Worm (Caenorhabditis elegans) whole organism, late embryonic: Measurements from ENCODE around the gene Y73F8A.23.

ENCODE experiments used
- C08G9.2 ChIP-seq: sonication (generic microtip); optimal IDR thresholded peaks from 2 replicates; lab custom pipeline; 2016; ENCODE audit warnings: mild to moderate bottlenecking, missing genetic modification characterization, moderate library complexity, missing compliant biosample characterization
- C38D4.7 ChIP-seq: fragments of 200-800 bp; sonication (Bioruptor generic); optimal IDR thresholded peaks from 2 replicates; lab custom pipeline; 2018; ENCODE audit warnings: mild to moderate bottlenecking, missing genetic modification characterization, moderate library complexity, missing compliant biosample characterization
- F13H6.1 ChIP-seq: sonication (generic microtip); optimal IDR thresholded peaks from 2 replicates; lab custom pipeline; 2016; ENCODE audit warnings: missing genetic modification characterization, missing compliant biosample characterization
- K02D7.2 ChIP-seq: sonication (generic microtip); optimal IDR thresholded peaks from 2 replicates; lab custom pipeline; 2017; ENCODE audit warnings: mild to moderate bottlenecking, missing genetic modification characterization, missing compliant biosample characterization
- K09A11.1 ChIP-seq: sonication (generic microtip); optimal IDR thresholded peaks from 2 replicates; lab custom pipeline; 2017; ENCODE audit warnings: antibody characterized with exemption, mild to moderate bottlenecking, missing genetic modification characterization, missing compliant biosample characterization; ENCODE audit not compliant: insufficient read depth
- T23F11.4 ChIP-seq: fragments of 200-800 bp; sonication (Bioruptor generic); optimal IDR thresholded peaks from 2 replicates; lab custom pipeline; 2018; ENCODE audit warnings: mild to moderate bottlenecking, missing genetic modification characterization, missing compliant biosample characterization
- Y22D7AL.16 ChIP-seq: sonication (generic microtip); optimal IDR thresholded peaks from 2 replicates; lab custom pipeline; 2016; ENCODE audit warnings: missing genetic modification characterization, missing compliant biosample characterization
- ahr-1 ChIP-seq: sonication (generic microtip); optimal IDR thresholded peaks from 2 replicates; lab custom pipeline; 2016; ENCODE audit warnings: missing genetic modification characterization, missing compliant biosample characterization
- ama-1 ChIP-seq: fragments of 150-350 bp; optimal IDR thresholded peaks from 2 replicates; lab custom pipeline; 2014
- ceh-14 ChIP-seq: sonication (generic microtip); optimal IDR thresholded peaks from 2 replicates; lab custom pipeline; 2016; ENCODE audit warnings: missing genotype, missing genetic modification characterization, missing compliant biosample characterization
- ceh-2 ChIP-seq: sonication (generic microtip); optimal IDR thresholded peaks from 2 replicates; lab custom pipeline; 2016; ENCODE audit warnings: missing genotype, missing genetic modification characterization, missing compliant biosample characterization
- ceh-22 ChIP-seq: sonication (generic microtip); optimal IDR thresholded peaks from 2 replicates; lab custom pipeline; 2017; ENCODE audit warnings: missing biosample characterization, missing genetic modification characterization
- ceh-34 ChIP-seq: sonication (generic microtip); optimal IDR thresholded peaks from 2 replicates; lab custom pipeline; 2016; ENCODE audit warnings: mild to moderate bottlenecking, missing genetic modification characterization, missing compliant biosample characterization
- ceh-48 ChIP-seq: sonication (generic microtip); optimal IDR thresholded peaks from 2 replicates; lab custom pipeline; 2016; ENCODE audit warnings: missing genetic modification characterization, inconsistent platforms, missing compliant biosample characterization
- ceh-6 ChIP-seq: fragments of 200-800 bp; sonication (Bioruptor generic); optimal IDR thresholded peaks from 2 replicates; lab custom pipeline; 2018; ENCODE audit warnings: mild to moderate bottlenecking, missing genetic modification characterization, missing compliant biosample characterization
- ceh-9 ChIP-seq: sonication (generic microtip); optimal IDR thresholded peaks from 2 replicates; lab custom pipeline; 2016; ENCODE audit warnings: mild to moderate bottlenecking, missing genetic modification characterization, inconsistent platforms, missing compliant biosample characterization
- dve-1 ChIP-seq: sonication (generic microtip); optimal IDR thresholded peaks from 2 replicates; lab custom pipeline; 2017; ENCODE audit warnings: antibody characterized with exemption, mild to moderate bottlenecking, missing genetic modification characterization, missing compliant biosample characterization
- elt-2 ChIP-seq: sonication (generic microtip); optimal IDR thresholded peaks from 2 replicates; lab custom pipeline; 2016; ENCODE audit warnings: missing genetic modification reagents, missing genetic modification characterization, missing compliant biosample characterization
- eyg-1 ChIP-seq: sonication (generic microtip); optimal IDR thresholded peaks from 2 replicates; lab custom pipeline; 2016; ENCODE audit warnings: missing genotype, missing genetic modification characterization, missing compliant biosample characterization
- fax-1 ChIP-seq: sonication (generic microtip); optimal IDR thresholded peaks from 2 replicates; lab custom pipeline; 2016; ENCODE audit warnings: missing genotype, missing genetic modification characterization, missing compliant biosample characterization
- fkh-6 ChIP-seq: sonication (generic microtip); optimal IDR thresholded peaks from 2 replicates; lab custom pipeline; 2016; ENCODE audit warnings: missing genetic modification characterization, missing compliant biosample characterization
- gmeb-2 ChIP-seq: sonication (generic microtip); optimal IDR thresholded peaks from 2 replicates; lab custom pipeline; 2016; ENCODE audit warnings: missing genetic modification characterization, inconsistent platforms, missing compliant biosample characterization
- hlh-13 ChIP-seq: fragments of 200-800 bp; sonication (Bioruptor generic); optimal IDR thresholded peaks from 2 replicates; lab custom pipeline; 2018; ENCODE audit warnings: mild to moderate bottlenecking, missing genetic modification characterization, missing compliant biosample characterization
- hlh-30 ChIP-seq: sonication (generic microtip); optimal IDR thresholded peaks from 2 replicates; lab custom pipeline; 2017; ENCODE audit warnings: antibody characterized with exemption, missing genetic modification characterization, missing compliant biosample characterization; ENCODE audit not compliant: insufficient read depth
- hlh-6 ChIP-seq: sonication (generic microtip); optimal IDR thresholded peaks from 2 replicates; lab custom pipeline; 2016; ENCODE audit warnings: missing genotype, missing genetic modification characterization, missing compliant biosample characterization
- hlh-8 ChIP-seq: sonication (generic microtip); optimal IDR thresholded peaks from 2 replicates; lab custom pipeline; 2016; ENCODE audit warnings: missing genotype, missing genetic modification characterization, missing compliant biosample characterization
- madf-2 ChIP-seq: sonication (generic microtip); optimal IDR thresholded peaks from 2 replicates; lab custom pipeline; 2017; ENCODE audit warnings: missing genetic modification characterization, missing compliant biosample characterization
- mec-3 ChIP-seq: sonication (generic microtip); optimal IDR thresholded peaks from 2 replicates; lab custom pipeline; 2016; ENCODE audit warnings: borderline replicate concordance, missing genetic modification characterization, missing compliant biosample characterization
- nfya-1 ChIP-seq: sonication (generic microtip); optimal IDR thresholded peaks from 2 replicates; lab custom pipeline; 2017; ENCODE audit warnings: missing genetic modification characterization, mild to moderate bottlenecking, missing compliant biosample characterization, antibody characterized with exemption, moderate library complexity
- pat-9 ChIP-seq: fragments of 200-800 bp; sonication (Bioruptor generic); optimal IDR thresholded peaks from 2 replicates; lab custom pipeline; 2018; ENCODE audit warnings: mild to moderate bottlenecking, missing genetic modification characterization, moderate library complexity, missing compliant biosample characterization
- pax-1 ChIP-seq: fragments of 150-350 bp; optimal IDR thresholded peaks from 2 replicates; lab custom pipeline; 2014; ENCODE audit warnings: missing biosample characterization, missing genetic modification characterization
- pha-2 ChIP-seq: sonication (generic microtip); optimal IDR thresholded peaks from 2 replicates; lab custom pipeline; 2017; ENCODE audit warnings: mild to moderate bottlenecking, missing genetic modification characterization, missing compliant biosample characterization
- pha-4 ChIP-seq: fragments of 150-350 bp; optimal IDR thresholded peaks from 2 replicates; lab custom pipeline; 2018; ENCODE audit warnings: missing biosample characterization, missing genetic modification reagents, missing genetic modification characterization
- rnt-1 ChIP-seq: sonication (generic microtip); optimal IDR thresholded peaks from 2 replicates; lab custom pipeline; 2016; ENCODE audit warnings: missing genetic modification characterization, missing compliant biosample characterization
- sdc-2 ChIP-seq: sonication (generic microtip); optimal IDR thresholded peaks from 2 replicates; lab custom pipeline; 2016; ENCODE audit warnings: missing genotype, missing genetic modification characterization, missing compliant biosample characterization
- sox-2 ChIP-seq: fragments of 200-800 bp; sonication (Bioruptor generic); IDR thresholded peaks from 2 replicates; pipeline ENCODE4 v1.3.6; 2022; ENCODE audit warnings: missing genetic modification reagents, missing genetic modification characterization, missing compliant biosample characterization
- sox-4 ChIP-seq: sonication (generic microtip); optimal IDR thresholded peaks from 2 replicates; lab custom pipeline; 2017; ENCODE audit warnings: mild to moderate bottlenecking, missing genetic modification characterization, inconsistent platforms, missing compliant biosample characterization
- ttx-3 ChIP-seq: sonication (generic microtip); optimal IDR thresholded peaks from 2 replicates; lab custom pipeline; 2016; ENCODE audit warnings: missing genetic modification reagents, missing genetic modification characterization, missing compliant biosample characterization
- unc-3 ChIP-seq, 2 experiments: fragments of 200-800 bp in 1 of 2; sonication (Bioruptor generic) in 1 of 2; sonication (generic microtip) in 1 of 2; conservative IDR thresholded peaks in 1 of 2; optimal IDR thresholded peaks in 1 of 2; 2 replicates each; pipeline versions ENCODE4 v1.3.6 to Lab custom; 2016 to 2022; ENCODE audit warnings: missing compliant biosample characterization in 2 of 2, missing genetic modification characterization in 2 of 2, missing genetic modification reagents in 1 of 2
- unc-55 ChIP-seq: sonication (generic microtip); optimal IDR thresholded peaks from 2 replicates; lab custom pipeline; 2017; ENCODE audit warnings: missing biosample characterization, missing genetic modification reagents, missing genetic modification characterization
- unc-86 ChIP-seq: sonication (generic microtip); optimal IDR thresholded peaks from 2 replicates; lab custom pipeline; 2016; ENCODE audit warnings: missing genetic modification characterization, missing compliant biosample characterization

Y73F8A.23 gene

ce11 chrIV:15444481-15444880, at the start of gene Y73F8A.23:
Gene Y73F8A.23 (minus strand): TSS chrIV:15444581.
- no peak for TF ChIP-seq pha-2 (tag; lab: Kevin White, UChicago)
- TF ChIP-seq Y22D7AL.16 (tag; lab: Kevin White, UChicago), result no peak
- TF ChIP-seq dve-1 (tag; lab: Kevin White, UChicago), result no peak
- TF ChIP-seq, all 69 proteins: peak for 0

DNA sequence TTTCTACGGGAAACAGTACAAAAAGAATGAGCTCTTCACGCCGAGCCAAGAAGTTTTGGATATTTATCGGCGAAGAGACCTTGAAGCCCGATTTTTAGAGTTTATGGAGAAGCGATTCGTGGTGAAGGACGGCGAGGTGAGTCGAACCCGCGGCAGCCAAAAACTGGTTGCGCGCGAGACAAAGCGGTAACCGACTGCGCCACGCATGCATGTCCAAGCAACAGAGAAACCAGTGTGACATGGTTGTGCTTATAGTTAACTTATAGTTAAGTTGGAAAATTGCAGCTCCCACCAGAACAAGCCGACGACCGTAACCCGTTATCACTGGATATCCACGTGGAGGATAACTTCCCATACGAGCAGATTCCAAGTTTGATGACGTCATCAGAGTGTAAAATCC, 32.0 kb upstream of the Y73F8A.23 start:
- TF ChIP-seq pat-9 (tag; lab: Kevin White, UChicago) (no peak), ceh-6 (no peak), fax-1 (tag; lab: Kevin White, UChicago) (no peak), ceh-22 (tag; lab: Kevin White, UChicago) (no peak), T23F11.4 (GFP tag; lab: Kevin White, UChicago) (no peak), ceh-48 (tag; lab: Kevin White, UChicago) (no peak), dve-1 (tag; lab: Kevin White, UChicago) (no peak), madf-2 (tag; lab: Kevin White, UChicago) (no peak), pax-1 (no peak), ceh-14 (tag; lab: Kevin White, UChicago) (no peak), hlh-13 (GFP tag; lab: Kevin White, UChicago) (no peak), fkh-6 (tag; lab: Kevin White, UChicago) (no peak), ceh-34 (tag; lab: Kevin White, UChicago) (no peak), hlh-30 (no peak)

DNA sequence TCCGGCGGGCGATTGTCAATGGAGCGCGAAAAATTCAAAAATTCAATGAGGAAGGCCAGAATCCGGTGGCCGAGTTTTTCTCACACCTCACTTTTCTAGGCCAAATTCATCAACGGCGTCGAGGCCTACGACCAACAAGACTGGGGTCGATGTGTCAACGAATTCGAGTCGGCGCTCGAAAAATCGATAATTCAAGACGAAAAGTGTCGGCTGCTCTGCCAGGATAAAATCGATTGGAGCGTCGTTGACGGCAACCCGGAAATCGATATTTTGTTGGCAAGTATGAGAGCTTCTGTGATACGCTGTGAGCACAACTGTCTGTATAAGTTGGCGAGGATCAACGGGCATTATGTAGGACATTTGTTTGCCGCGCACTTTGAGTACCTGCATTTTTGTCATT, 31.4 kb upstream of the Y73F8A.23 start:
- no peak for TF ChIP-seq sox-2 (GFP tag; lab: Robert Waterston, UW)
- TF ChIP-seq unc-3 (GFP tag; conservative IDR thresholded peaks at IDR 0.05; lab: Robert Waterston, UW), result no peak
- no peak for TF ChIP-seq unc-3 (tag; optimal IDR thresholded peaks at IDR 0.05; lab: Kevin White, UChicago)
- no peak for TF ChIP-seq ahr-1 (tag; lab: Kevin White, UChicago)
- no peak for TF ChIP-seq hlh-30
- no peak for TF ChIP-seq C08G9.2
- TF ChIP-seq hlh-6 (tag; lab: Kevin White, UChicago), result no peak
- no peak for TF ChIP-seq mec-3 (tag; lab: Kevin White, UChicago)
- TF ChIP-seq K09A11.1 (tag; lab: Kevin White, UChicago), result no peak
- TF ChIP-seq sdc-2, result no peak

- TF ChIP-seq C38D4.7 (GFP tag; lab: Kevin White, UChicago) (no peak), hlh-8 (peak; percentile 71), ceh-9 (no peak), elt-2 (no peak), nfya-1 (tag; lab: Kevin White, UChicago) (no peak), rnt-1 (tag; lab: Kevin White, UChicago) (no peak)
- TF ChIP-seq, all 69 proteins: peak for 1
These were observed 29.3 kb upstream of the Y73F8A.23 start, which contains the start of gene Y73F8A.26 for ce11 chrIV:15473588-15474271. Gene Y73F8A.26 (plus strand): TSS chrIV:15473660.

DNA sequence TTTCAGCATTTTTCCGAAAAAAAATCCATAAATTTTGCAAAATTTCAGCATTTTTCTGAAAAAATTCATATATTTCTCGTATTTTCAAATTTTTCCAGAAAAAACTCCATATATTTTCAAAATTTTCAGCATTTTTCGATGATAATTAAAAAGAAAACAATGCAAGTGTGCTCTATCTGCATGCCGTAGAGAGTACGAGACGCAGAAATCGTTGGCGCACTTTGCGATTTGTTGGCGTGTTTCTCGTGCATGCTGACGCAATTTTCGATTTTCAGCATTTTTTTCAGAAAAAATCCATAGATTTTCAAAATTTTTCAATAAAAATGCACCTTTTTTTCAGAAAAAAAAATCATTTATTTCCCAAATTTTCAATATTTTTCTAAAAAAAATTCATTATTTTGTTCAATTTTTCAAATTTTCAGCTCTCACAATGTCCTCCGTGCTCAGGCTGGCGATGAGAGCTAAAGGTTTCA, 28.0 kb upstream of the Y73F8A.23 start, which contains the start of gene Y73F8A.27:
Y73F8A.27 (plus strand) TSS at position 423 of the 473 bp plus-strand sequence.
- TF ChIP-seq ttx-3 (tag; lab: Kevin White, UChicago), result no peak
- TF ChIP-seq K09A11.1 (tag; lab: Kevin White, UChicago), result no peak
- TF ChIP-seq ceh-6, result no peak
- TF ChIP-seq madf-2 (tag; lab: Kevin White, UChicago), result no peak
- no peak; the same call in 1 of the 2 replicates for TF ChIP-seq sox-2 (GFP tag; lab: Robert Waterston, UW)
- TF ChIP-seq pha-2 (tag; lab: Kevin White, UChicago), result peak; percentile 1
- no peak for TF ChIP-seq sdc-2
- no peak for TF ChIP-seq fax-1 (tag; lab: Kevin White, UChicago)
- TF ChIP-seq Y22D7AL.16 (tag; lab: Kevin White, UChicago), result no peak
- no peak for TF ChIP-seq eyg-1 (tag; lab: Kevin White, UChicago)
- TF ChIP-seq ceh-48 (tag; lab: Kevin White, UChicago), result no peak
- TF ChIP-seq unc-86 (tag; lab: Kevin White, UChicago), result no peak
- peak; percentile 3 for TF ChIP-seq ceh-34 (tag; lab: Kevin White, UChicago)
- TF ChIP-seq gmeb-2 (tag; lab: Kevin White, UChicago), result no peak
- TF ChIP-seq unc-55, result no peak
- no peak for TF ChIP-seq ceh-2
- no peak for TF ChIP-seq F13H6.1 (tag; lab: Kevin White, UChicago)
- TF ChIP-seq K02D7.2 (tag; lab: Kevin White, UChicago), result no peak
- TF ChIP-seq ama-1 (lab: Kevin White, UChicago), result no peak
- peak; percentile 19 for TF ChIP-seq pax-1
- TF ChIP-seq pha-4 (tag; lab: Kevin White, UChicago), result no peak
- no peak for TF ChIP-seq hlh-30
- TF ChIP-seq C38D4.7 (GFP tag; lab: Kevin White, UChicago), result no peak
- no peak for TF ChIP-seq sox-4 (tag; lab: Kevin White, UChicago)
